Fruit fly (Drosophila melanogaster) whole organism, pupa: ENCODE results near the gene dyw.

Experiments used
- CG4496 ChIP-seq: fragments of 200-800 bp; sonication (Bioruptor generic); IDR thresholded peaks from 3 replicates; pipeline ENCODE4 v1.3.6; 2022; ENCODE audit warnings: missing biosample characterization, missing genetic modification characterization
- CG9948 ChIP-seq: fragments of 200-800 bp; sonication (Bioruptor generic); optimal IDR thresholded peaks from 2 replicates; lab custom pipeline; 2018; ENCODE audit warnings: missing biosample characterization, mild to moderate bottlenecking, missing genetic modification characterization, moderate library complexity

- TF ChIP-seq CG4496 (GFP tag; lab: Robert Waterston, UW) (no peak), CG9948 (tag; lab: Kevin White, UChicago) (no peak)
Observed at dm6 chrX:2713776-2714175, 20.1 kb upstream of the dyw start, which contains the start of the genes CG2685 and CG2694.
